Worm (Caenorhabditis elegans) whole organism, mixed stage, embryonic: ENCODE measurements around the gene B0361.4.

Experiments
- M03D4.4 ChIP-seq: sonication (generic microtip); optimal IDR thresholded peaks from 2 replicates; lab custom pipeline; 2017; ENCODE audit warnings: mild to moderate bottlenecking, missing genetic modification characterization, missing compliant biosample characterization
- bed-3 ChIP-seq: fragments of 200-800 bp; sonication (Bioruptor generic); optimal IDR thresholded peaks from 3 replicates; lab custom pipeline; 2018; ENCODE audit warnings: mild to moderate bottlenecking, missing genetic modification characterization, moderate library complexity, missing compliant biosample characterization
- blmp-1 ChIP-seq: fragments of 150-350 bp; optimal IDR thresholded peaks from 2 replicates; lab custom pipeline; 2014; ENCODE audit warnings: missing biosample characterization, missing genetic modification characterization
- ceh-39 ChIP-seq: fragments of 150-350 bp; optimal IDR thresholded peaks from 2 replicates; lab custom pipeline; 2014; ENCODE audit warnings: missing biosample characterization, missing genetic modification characterization
- ceh-43 ChIP-seq: fragments of 200-800 bp; sonication (Bioruptor generic); optimal IDR thresholded peaks from 2 replicates; lab custom pipeline; 2018; ENCODE audit warnings: mild to moderate bottlenecking, missing genetic modification characterization, moderate library complexity, missing compliant biosample characterization
- ceh-83 ChIP-seq: fragments of 200-800 bp; sonication (Bioruptor generic); optimal IDR thresholded peaks from 2 replicates; lab custom pipeline; 2018; ENCODE audit warnings: mild to moderate bottlenecking, missing genetic modification characterization, missing compliant biosample characterization
- ces-1 ChIP-seq: fragments of 150-350 bp; optimal IDR thresholded peaks from 2 replicates; lab custom pipeline; 2014; ENCODE audit warnings: missing biosample characterization, missing genetic modification reagents, missing genetic modification characterization
- cnd-1 ChIP-seq: fragments of 200-800 bp; sonication (Bioruptor generic); optimal IDR thresholded peaks from 2 replicates; lab custom pipeline; 2018; ENCODE audit warnings: mild to moderate bottlenecking, missing genetic modification characterization, missing compliant biosample characterization
- elt-1 ChIP-seq: sonication (generic microtip); optimal IDR thresholded peaks from 2 replicates; lab custom pipeline; 2017; ENCODE audit warnings: missing genetic modification characterization, mild to moderate bottlenecking, missing compliant biosample characterization, antibody characterized with exemption, moderate library complexity, borderline replicate concordance; ENCODE audit not compliant: insufficient read depth
- elt-3 ChIP-seq: fragments of 150-350 bp; optimal IDR thresholded peaks from 2 replicates; lab custom pipeline; 2014; ENCODE audit warnings: missing biosample characterization, missing genetic modification characterization
- flh-1 ChIP-seq: fragments of 200-800 bp; sonication (Bioruptor generic); optimal IDR thresholded peaks from 2 replicates; lab custom pipeline; 2018; ENCODE audit warnings: mild to moderate bottlenecking, missing genetic modification characterization, moderate library complexity, missing compliant biosample characterization
- ham-2 ChIP-seq: fragments of 200-800 bp; sonication (Bioruptor generic); optimal IDR thresholded peaks from 2 replicates; lab custom pipeline; 2018; ENCODE audit warnings: mild to moderate bottlenecking, missing genetic modification characterization, missing compliant biosample characterization
- lin-13 ChIP-seq: fragments of 150-350 bp; optimal IDR thresholded peaks from 2 replicates; lab custom pipeline; 2014; ENCODE audit warnings: missing biosample characterization, missing genetic modification characterization
- lin-32 ChIP-seq: fragments of 200-800 bp; sonication (Bioruptor generic); optimal IDR thresholded peaks from 2 replicates; lab custom pipeline; 2018; ENCODE audit warnings: mild to moderate bottlenecking, missing genetic modification characterization, missing compliant biosample characterization
- mab-5 ChIP-seq: fragments of 150-350 bp; optimal IDR thresholded peaks from 2 replicates; lab custom pipeline; 2014; ENCODE audit warnings: missing biosample characterization, missing genetic modification characterization
- mep-1 ChIP-seq: fragments of 150-350 bp; optimal IDR thresholded peaks from 2 replicates; lab custom pipeline; 2017; ENCODE audit warnings: missing biosample characterization, missing genetic modification reagents, missing genetic modification characterization, inconsistent platforms
- mls-2 ChIP-seq: sonication (generic microtip); optimal IDR thresholded peaks from 2 replicates; lab custom pipeline; 2016; ENCODE audit warnings: mild to moderate bottlenecking, missing genetic modification characterization, moderate library complexity, missing compliant biosample characterization
- nhr-12 ChIP-seq: fragments of 150-350 bp; optimal IDR thresholded peaks from 2 replicates; lab custom pipeline; 2014; ENCODE audit warnings: missing biosample characterization, missing genetic modification characterization
- nhr-237 ChIP-seq: fragments of 150-350 bp; optimal IDR thresholded peaks from 2 replicates; lab custom pipeline; 2014; ENCODE audit warnings: missing biosample characterization, missing genetic modification characterization
- nhr-76 ChIP-seq: sonication (generic microtip); optimal IDR thresholded peaks from 2 replicates; lab custom pipeline; 2017; ENCODE audit warnings: missing biosample characterization, missing genetic modification characterization
- pha-4 ChIP-seq: fragments of 150-350 bp; optimal IDR thresholded peaks from 2 replicates; lab custom pipeline; 2018; ENCODE audit warnings: missing biosample characterization, missing genetic modification reagents, missing genetic modification characterization
- sem-2 ChIP-seq: fragments of 200-800 bp; sonication (Bioruptor generic); optimal IDR thresholded peaks from 2 replicates; lab custom pipeline; 2018; ENCODE audit warnings: mild to moderate bottlenecking, missing genetic modification characterization, missing compliant biosample characterization
- snpc-4 ChIP-seq: fragments of 150-350 bp; optimal IDR thresholded peaks from 2 replicates; lab custom pipeline; 2014; ENCODE audit warnings: missing biosample characterization, missing genetic modification characterization
- sptf-1 ChIP-seq: sonication (generic microtip); optimal IDR thresholded peaks from 2 replicates; lab custom pipeline; 2017; ENCODE audit warnings: mild to moderate bottlenecking, missing genetic modification characterization, moderate library complexity, missing compliant biosample characterization
- tbx-8 ChIP-seq: fragments of 200-800 bp; sonication (Bioruptor generic); optimal IDR thresholded peaks from 2 replicates; lab custom pipeline; 2018; ENCODE audit warnings: mild to moderate bottlenecking, missing genetic modification characterization, moderate library complexity, missing compliant biosample characterization
- unc-120 ChIP-seq: sonication (generic microtip); optimal IDR thresholded peaks from 2 replicates; lab custom pipeline; 2017; ENCODE audit warnings: missing genetic modification characterization, missing compliant biosample characterization; ENCODE audit not compliant: poor library complexity, severe bottlenecking
- unc-39 ChIP-seq: fragments of 150-350 bp; optimal IDR thresholded peaks from 2 replicates; lab custom pipeline; 2014; ENCODE audit warnings: missing biosample characterization, missing genetic modification characterization
- unc-62 ChIP-seq: fragments of 150-350 bp; optimal IDR thresholded peaks from 2 replicates; lab custom pipeline; 2014; ENCODE audit warnings: missing biosample characterization, missing genetic modification reagents, missing genetic modification characterization
- zip-8 ChIP-seq: fragments of 150-350 bp; optimal IDR thresholded peaks from 2 replicates; lab custom pipeline; 2014; ENCODE audit warnings: missing biosample characterization, missing genetic modification characterization
- ztf-11 ChIP-seq: fragments of 150-350 bp; optimal IDR thresholded peaks from 2 replicates; lab custom pipeline; 2014; ENCODE audit warnings: missing biosample characterization, missing genetic modification characterization

B0361.4 gene

DNA sequence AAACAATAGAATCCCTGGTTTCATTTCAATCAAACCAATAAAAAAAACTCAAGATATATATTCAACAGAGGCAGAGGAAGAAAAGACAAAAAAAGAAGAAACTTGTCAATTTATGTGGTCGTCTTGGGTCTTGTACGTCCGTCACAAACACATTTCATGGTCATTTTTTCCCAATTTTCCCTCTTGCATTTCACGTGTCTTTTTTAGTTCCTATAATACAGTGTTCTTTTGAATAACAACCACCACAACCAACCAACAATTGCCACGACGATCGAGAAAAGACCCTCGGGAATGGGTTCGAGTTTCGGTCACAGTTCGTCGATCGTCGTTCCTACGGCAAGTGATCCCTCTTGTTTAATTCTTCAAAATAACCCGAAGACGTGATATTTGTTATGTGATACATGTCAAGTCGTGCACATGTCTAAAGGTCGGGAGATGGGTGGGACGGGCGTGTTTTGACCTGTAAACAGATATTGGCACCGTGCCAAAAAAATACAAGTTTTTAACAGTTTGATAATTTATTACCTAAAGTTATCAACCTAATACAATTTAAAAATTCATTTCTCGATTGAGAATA is 37.4 kb downstream of the B0361.4 start:
- no peak for TF ChIP-seq zip-8 (tag; lab: Kevin White, UChicago)
- TF ChIP-seq ceh-39 (tag; lab: Kevin White, UChicago): no peak
- TF ChIP-seq snpc-4 (tag; lab: Kevin White, UChicago): no peak
- no peak for TF ChIP-seq ces-1
- TF ChIP-seq pha-4 (tag; lab: Kevin White, UChicago): no peak
- TF ChIP-seq blmp-1 (tag; lab: Kevin White, UChicago): no peak
- TF ChIP-seq, all 35 proteins: peak for 0

DNA sequence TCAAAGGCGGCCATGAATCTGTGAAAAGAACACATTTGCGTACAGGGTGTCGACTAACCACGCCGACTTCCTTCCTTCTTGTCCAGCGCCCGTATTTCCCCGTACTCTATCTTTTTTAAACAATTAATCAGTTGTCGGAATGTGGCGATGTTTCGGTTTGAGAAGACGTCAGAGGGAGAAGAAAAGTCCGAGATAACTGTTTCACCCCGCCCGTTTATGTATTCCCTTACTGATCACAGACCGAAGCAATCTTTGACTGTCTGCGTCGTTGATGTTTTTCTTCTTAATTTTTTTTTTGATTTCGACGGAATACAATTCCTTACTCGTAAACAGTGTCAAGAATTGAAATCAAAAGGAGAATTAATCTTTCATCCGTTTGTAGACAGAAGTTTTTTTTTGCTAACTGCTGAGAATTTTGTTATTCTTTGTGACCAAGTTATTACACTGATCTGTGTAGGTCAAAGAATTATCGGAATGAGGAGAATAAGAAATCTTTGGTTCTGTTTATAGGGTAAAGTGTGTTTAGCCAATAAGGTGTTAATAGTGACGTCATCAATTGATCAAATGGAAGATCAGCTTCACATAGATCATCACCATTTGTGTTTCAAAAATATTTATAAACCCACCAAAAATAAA is 38.4 kb downstream of the B0361.4 start:
- TF ChIP-seq sem-2 (GFP tag; lab: Kevin White, UChicago) (no peak), nhr-12 (tag; lab: Kevin White, UChicago) (no peak), sptf-1 (no peak), tbx-8 (GFP tag; lab: Kevin White, UChicago) (no peak), unc-39 (tag; lab: Kevin White, UChicago) (no peak), lin-32 (GFP tag; lab: Kevin White, UChicago) (no peak), ceh-43 (no peak), ham-2 (GFP tag; lab: Kevin White, UChicago) (no peak), unc-62 (GFP tag; lab: Kevin White, UChicago) (no peak), mep-1 (no peak), zip-8 (tag; lab: Kevin White, UChicago) (no peak), cnd-1 (tag; lab: Kevin White, UChicago) (no peak), pha-4 (tag; lab: Kevin White, UChicago) (no peak), bed-3 (GFP tag; lab: Kevin White, UChicago) (no peak), flh-1 (no peak), ztf-11 (tag; lab: Kevin White, UChicago) (no peak), ceh-83 (GFP tag; lab: Kevin White, UChicago) (no peak), ces-1 (no peak), elt-1 (tag; lab: Kevin White, UChicago) (no peak)

DNA sequence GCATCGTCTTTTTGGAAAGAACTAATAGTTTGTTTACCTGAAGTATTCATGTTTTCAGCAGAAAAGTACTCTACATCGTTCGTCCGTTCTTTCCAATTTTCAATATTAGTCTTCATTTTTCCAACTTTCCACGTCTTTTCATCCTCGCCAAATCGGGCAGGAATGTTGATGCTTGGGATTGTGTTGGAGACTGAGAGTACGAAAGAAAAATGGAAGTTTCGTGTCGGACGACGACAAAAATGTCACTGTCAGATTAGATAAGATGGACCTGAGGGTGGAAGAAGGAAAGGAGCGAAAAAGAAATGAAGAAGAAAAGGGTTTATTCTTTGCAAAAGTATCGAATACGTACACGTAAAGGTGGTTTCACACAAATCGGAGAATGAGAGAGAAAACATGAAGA is 39.3 kb downstream of the B0361.4 start:
- no peak for TF ChIP-seq sem-2 (GFP tag; lab: Kevin White, UChicago)
- TF ChIP-seq M03D4.4: no peak
- no peak for TF ChIP-seq ham-2 (GFP tag; lab: Kevin White, UChicago)
- TF ChIP-seq nhr-237 (tag; lab: Kevin White, UChicago): no peak
- TF ChIP-seq flh-1: no peak
- no peak for TF ChIP-seq unc-120
- no peak for TF ChIP-seq sptf-1
- TF ChIP-seq ztf-11 (tag; lab: Kevin White, UChicago): no peak
- no peak for TF ChIP-seq tbx-8 (GFP tag; lab: Kevin White, UChicago)
- no peak for TF ChIP-seq ceh-39 (tag; lab: Kevin White, UChicago)
- no peak for TF ChIP-seq ceh-83 (GFP tag; lab: Kevin White, UChicago)
- TF ChIP-seq nhr-76 (tag; lab: Kevin White, UChicago): no peak
- no peak for TF ChIP-seq cnd-1 (tag; lab: Kevin White, UChicago)
- TF ChIP-seq lin-32 (GFP tag; lab: Kevin White, UChicago): no peak
- no peak for TF ChIP-seq mab-5
- no peak for TF ChIP-seq elt-1 (tag; lab: Kevin White, UChicago)
- TF ChIP-seq lin-13 (tag; lab: Kevin White, UChicago): no peak
- TF ChIP-seq unc-62 (GFP tag; lab: Kevin White, UChicago): no peak
- TF ChIP-seq mls-2 (tag; lab: Kevin White, UChicago): no peak

DNA sequence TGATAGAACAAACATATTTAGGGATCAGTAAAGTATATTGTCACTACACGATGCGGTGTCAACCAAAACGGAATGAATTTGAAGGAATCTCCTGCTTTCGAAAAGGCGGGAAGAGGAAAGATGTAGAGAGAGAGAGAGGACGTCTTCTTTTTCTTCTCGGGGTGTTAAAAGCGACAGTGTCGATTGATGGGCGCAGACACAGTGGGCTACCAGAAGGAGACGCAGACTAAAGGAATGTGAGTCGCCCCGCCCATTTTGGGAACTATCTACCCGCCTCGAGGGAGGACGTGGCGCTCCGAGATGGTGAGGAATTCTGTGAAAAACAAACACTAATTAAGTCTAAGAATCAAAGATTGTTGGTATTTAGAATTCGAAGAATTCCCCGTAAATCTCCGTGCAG is 40.7 kb downstream of the B0361.4 start, which contains the start of the genes B0361.14 and B0361.9:
TSS of gene B0361.14 (minus strand) at position 66 of the 400 bp plus-strand sequence.
TSS of gene B0361.9 (minus strand) at position 166 of the 400 bp plus-strand sequence.
- TF ChIP-seq lin-32 (GFP tag; lab: Kevin White, UChicago) (no peak), nhr-12 (tag; lab: Kevin White, UChicago) (no peak), ztf-11 (tag; lab: Kevin White, UChicago) (no peak), elt-3 (tag; lab: Kevin White, UChicago) (no peak)
